Fruit fly (Drosophila melanogaster) whole organism, embryonic: ENCODE results near the gene Sumo.
A peak's percentile ranks its signal among the peaks of the same experiment; 100 is the strongest.

Source experiments
- ATbp ChIP-seq: fragments of 200-800 bp; sonication (Bioruptor generic); optimal IDR thresholded peaks from 2 replicates; lab custom pipeline; 2017; ENCODE audit warnings: missing biosample characterization, mild to moderate bottlenecking, missing genetic modification characterization, missing genetic modification reagents
- Adf1 ChIP-seq: fragments of 200-800 bp; sonication (Bioruptor generic); IDR thresholded peaks from 2 replicates; pipeline ENCODE4 v1.3.6; 2022; ENCODE audit warnings: missing biosample characterization, missing genetic modification characterization
- CG10267 ChIP-seq: fragments of 200-800 bp; sonication (Bioruptor generic); optimal IDR thresholded peaks from 2 replicates; lab custom pipeline; 2018; ENCODE audit warnings: missing biosample characterization, mild to moderate bottlenecking, missing genetic modification characterization, moderate library complexity
- CG10565 ChIP-seq: fragments of 200-800 bp; sonication (Bioruptor generic); optimal IDR thresholded peaks from 3 replicates; lab custom pipeline; 2016; ENCODE audit warnings: missing biosample characterization, mild to moderate bottlenecking, missing genetic modification characterization
- CG11247 ChIP-seq: fragments of 200-800 bp; sonication (Bioruptor generic); IDR thresholded peaks from 2 replicates; pipeline ENCODE4 v1.3.6; 2022; ENCODE audit warnings: missing biosample characterization, missing genetic modification characterization
- CG11696 ChIP-seq: fragments of 200-800 bp; sonication (Bioruptor generic); IDR thresholded peaks from 2 replicates; pipeline ENCODE4 v1.3.6; 2022; ENCODE audit warnings: missing biosample characterization, missing genetic modification characterization
- CG12071 ChIP-seq: fragments of 200-800 bp; sonication (Bioruptor generic); optimal IDR thresholded peaks from 3 replicates; lab custom pipeline; 2018; ENCODE audit warnings: missing biosample characterization, mild to moderate bottlenecking, missing genetic modification characterization
- CG13775 ChIP-seq: fragments of 200-800 bp; sonication (Bioruptor generic); optimal IDR thresholded peaks from 3 replicates; lab custom pipeline; 2017; ENCODE audit warnings: missing biosample characterization, mild to moderate bottlenecking, missing genetic modification characterization
- CG13894 ChIP-seq: fragments of 200-800 bp; sonication (Bioruptor generic); optimal IDR thresholded peaks from 3 replicates; lab custom pipeline; 2018; ENCODE audit warnings: missing biosample characterization, mild to moderate bottlenecking, missing genetic modification characterization, moderate library complexity
- CG17186 ChIP-seq: fragments of 200-800 bp; sonication (Bioruptor generic); optimal IDR thresholded peaks from 3 replicates; lab custom pipeline; 2017; ENCODE audit warnings: missing biosample characterization, missing genetic modification reagents, missing genetic modification characterization
- CG1792 ChIP-seq: fragments of 200-800 bp; sonication (Bioruptor generic); optimal IDR thresholded peaks from 2 replicates; lab custom pipeline; 2016; ENCODE audit warnings: missing biosample characterization, missing genetic modification characterization
- CG18599 ChIP-seq: fragments of 200-800 bp; sonication (Bioruptor generic); optimal IDR thresholded peaks from 3 replicates; lab custom pipeline; 2017; ENCODE audit warnings: missing biosample characterization, missing genetic modification characterization, mild to moderate bottlenecking, moderate library complexity, missing genetic modification reagents
- CG30403 ChIP-seq: fragments of 200-800 bp; sonication (Bioruptor generic); optimal IDR thresholded peaks from 3 replicates; lab custom pipeline; 2016; ENCODE audit warnings: missing biosample characterization, missing genetic modification characterization
- CG3726 ChIP-seq: fragments of 200-800 bp; sonication (Bioruptor generic); IDR thresholded peaks from 3 replicates; pipeline ENCODE4, ENCODE4 v1.3.6; 2022; ENCODE audit warnings: missing biosample characterization, missing genetic modification characterization
- CG3995 ChIP-seq: fragments of 200-800 bp; sonication (Bioruptor generic); optimal IDR thresholded peaks from 3 replicates; lab custom pipeline; 2016; ENCODE audit warnings: missing biosample characterization, missing genetic modification characterization
- CG5245 ChIP-seq: fragments of 200-800 bp; sonication (Bioruptor generic); optimal IDR thresholded peaks from 3 replicates; lab custom pipeline; 2016; ENCODE audit warnings: missing biosample characterization, missing genetic modification characterization
- CG6683 ChIP-seq: fragments of 200-800 bp; sonication (Bioruptor generic); optimal IDR thresholded peaks from 2 replicates; lab custom pipeline; 2017; ENCODE audit warnings: missing biosample characterization, mild to moderate bottlenecking, missing genetic modification characterization, missing genetic modification reagents
- CG6854 ChIP-seq: fragments of 200-800 bp; sonication (Bioruptor generic); optimal IDR thresholded peaks from 3 replicates; lab custom pipeline; 2017; ENCODE audit warnings: missing biosample characterization, mild to moderate bottlenecking, missing genetic modification characterization
- CG7745 ChIP-seq: fragments of 200-800 bp; sonication (Bioruptor generic); optimal IDR thresholded peaks from 2 replicates; lab custom pipeline; 2018; ENCODE audit warnings: missing biosample characterization, mild to moderate bottlenecking, missing genetic modification characterization, moderate library complexity
- CG8478 ChIP-seq: fragments of >200 bp; optimal IDR thresholded peaks from 2 replicates; lab custom pipeline; 2018
- CG8944 ChIP-seq: fragments of 200-800 bp; sonication (Bioruptor generic); optimal IDR thresholded peaks from 3 replicates; lab custom pipeline; 2016; ENCODE audit warnings: missing biosample characterization, missing genetic modification characterization
- CG9609 ChIP-seq: fragments of 200-800 bp; sonication (Bioruptor generic); optimal IDR thresholded peaks from 3 replicates; lab custom pipeline; 2016; ENCODE audit warnings: missing biosample characterization, missing genetic modification characterization
- CG9932 ChIP-seq: fragments of 200-800 bp; sonication (Bioruptor generic); IDR thresholded peaks from 2 replicates; pipeline ENCODE4 v1.3.6; 2022; ENCODE audit warnings: missing biosample characterization, missing genetic modification characterization
- CkIIα-i1 ChIP-seq: fragments of 200-800 bp; sonication (Bioruptor generic); IDR thresholded peaks from 2 replicates; pipeline ENCODE4 v1.3.6; 2022; ENCODE audit warnings: missing biosample characterization, missing genetic modification characterization
- D19A ChIP-seq: fragments of 200-800 bp; optimal IDR thresholded peaks from 3 replicates; lab custom pipeline; 2019; ENCODE audit warnings: missing biosample characterization, mild to moderate bottlenecking, missing genetic modification characterization, moderate library complexity
- H15 ChIP-seq: fragments of 200-800 bp; sonication (Bioruptor generic); IDR thresholded peaks from 3 replicates; pipeline ENCODE4 v1.3.6; 2022; ENCODE audit warnings: missing biosample characterization, missing genetic modification characterization
- MESR4 ChIP-seq: fragments of 200-800 bp; sonication (Bioruptor generic); optimal IDR thresholded peaks from 2 replicates; lab custom pipeline; 2018; ENCODE audit warnings: missing biosample characterization, mild to moderate bottlenecking, missing genetic modification characterization, moderate library complexity
- Optix ChIP-seq: fragments of 200-800 bp; sonication (Bioruptor generic); IDR thresholded peaks from 3 replicates; pipeline ENCODE4 v1.3.6; 2022; ENCODE audit warnings: missing biosample characterization, missing genetic modification characterization
- Ptx1 ChIP-seq: fragments of 200-800 bp; sonication (Bioruptor generic); IDR thresholded peaks from 2 replicates; pipeline ENCODE4 v1.3.6; 2022; ENCODE audit warnings: missing biosample characterization, missing genetic modification characterization
- Six4 ChIP-seq: fragments of 200-800 bp; sonication (Bioruptor generic); optimal IDR thresholded peaks from 2 replicates; lab custom pipeline; 2016; ENCODE audit warnings: missing biosample characterization, missing genetic modification characterization
- Sry-δ ChIP-seq: fragments of 200-800 bp; sonication (Bioruptor generic); optimal IDR thresholded peaks from 2 replicates; lab custom pipeline; 2016; ENCODE audit warnings: missing biosample characterization, missing genetic modification characterization
- Stat92E ChIP-seq, 3 experiments: fragments of >200 bp in 2 of 3; fragments of 200-800 bp in 1 of 3; sonication (Bioruptor generic) in 1 of 3; optimal IDR thresholded peaks; 2 replicates each; lab custom pipeline; 2017 to 2019; ENCODE audit warnings: missing biosample characterization in 3 of 3, missing genetic modification characterization in 3 of 3, mild to moderate bottlenecking in 1 of 3, moderate library complexity in 1 of 3
- bbx ChIP-seq: fragments of 200-800 bp; sonication (Bioruptor generic); IDR thresholded peaks from 2 replicates; pipeline ENCODE4 v1.3.6; 2022; ENCODE audit warnings: missing biosample characterization, missing genetic modification characterization; ENCODE audit not compliant: partially characterized antibody
- bigmax ChIP-seq: fragments of 200-800 bp; sonication (Bioruptor generic); optimal IDR thresholded peaks from 2 replicates; lab custom pipeline; 2018; ENCODE audit warnings: missing biosample characterization, mild to moderate bottlenecking, missing genetic modification characterization
- bsh ChIP-seq, 2 experiments: fragments of 200-800 bp; sonication (Bioruptor generic); optimal IDR thresholded peaks; 2 replicates each; lab custom pipeline; 2017 to 2018; ENCODE audit warnings: mild to moderate bottlenecking in 2 of 2, missing biosample characterization in 2 of 2, missing genetic modification characterization in 2 of 2, moderate library complexity in 1 of 2
- cas ChIP-seq: fragments of 200-800 bp; sonication (Bioruptor generic); IDR thresholded peaks from 2 replicates; pipeline ENCODE4 v1.3.6; 2022; ENCODE audit warnings: missing biosample characterization, missing genetic modification characterization
- cg ChIP-seq: fragments of 200-800 bp; sonication (Bioruptor generic); optimal IDR thresholded peaks from 3 replicates; lab custom pipeline; 2019; ENCODE audit warnings: missing biosample characterization, mild to moderate bottlenecking, missing genetic modification characterization, moderate library complexity
- crc ChIP-seq: fragments of 200-800 bp; sonication (Bioruptor generic); optimal IDR thresholded peaks from 2 replicates; lab custom pipeline; 2016; ENCODE audit warnings: missing biosample characterization, missing genetic modification characterization
- cwo ChIP-seq: fragments of 200-800 bp; sonication (Bioruptor generic); optimal IDR thresholded peaks from 3 replicates; lab custom pipeline; 2017; ENCODE audit warnings: missing biosample characterization, missing genetic modification characterization, mild to moderate bottlenecking, moderate library complexity, missing genetic modification reagents
- dpn ChIP-seq, 2 experiments: fragments of 200-800 bp; sonication (Bioruptor generic); optimal IDR thresholded peaks; 3 replicates each; lab custom pipeline; 2016; ENCODE audit warnings: missing biosample characterization in 2 of 2, missing genetic modification characterization in 2 of 2
- fd64A ChIP-seq: fragments of 200-800 bp; sonication (Bioruptor generic); optimal IDR thresholded peaks from 3 replicates; lab custom pipeline; 2018; ENCODE audit warnings: missing biosample characterization, mild to moderate bottlenecking, missing genetic modification characterization
- gce ChIP-seq: fragments of 200-800 bp; sonication (Bioruptor generic); IDR thresholded peaks from 3 replicates; pipeline ENCODE4 v1.3.6; 2022; ENCODE audit warnings: missing biosample characterization, missing genetic modification characterization
- lola ChIP-seq, 3 experiments: fragments of >200 bp in 2 of 3; fragments of 200-800 bp in 1 of 3; sonication (Bioruptor generic) in 1 of 3; optimal IDR thresholded peaks; 2 replicates each; lab custom pipeline; 2017 to 2019; ENCODE audit warnings: missing biosample characterization in 3 of 3, missing genetic modification characterization in 3 of 3, mild to moderate bottlenecking in 1 of 3, moderate library complexity in 1 of 3
- pros ChIP-seq: fragments of 200-800 bp; sonication (Bioruptor generic); optimal IDR thresholded peaks from 3 replicates; lab custom pipeline; 2019; ENCODE audit warnings: missing biosample characterization, mild to moderate bottlenecking, missing genetic modification characterization, moderate library complexity
- ro ChIP-seq: fragments of 200-800 bp; sonication (Bioruptor generic); IDR thresholded peaks from 2 replicates; pipeline ENCODE4 v1.3.6; 2022; ENCODE audit warnings: missing biosample characterization, missing genetic modification characterization
- sc ChIP-seq, 3 experiments: fragments of >200 bp in 2 of 3; fragments of 200-800 bp in 1 of 3; sonication (Bioruptor generic) in 1 of 3; optimal IDR thresholded peaks; 2 replicates in 2 of 3; 3 replicates in 1 of 3; lab custom pipeline; 2017; ENCODE audit warnings: mild to moderate bottlenecking in 1 of 3, missing biosample characterization in 1 of 3, missing genetic modification characterization in 1 of 3, missing genetic modification reagents in 1 of 3
- sens-2 ChIP-seq: fragments of 200-800 bp; sonication (Bioruptor generic); IDR thresholded peaks from 2 replicates; pipeline ENCODE4 v1.3.6; 2022; ENCODE audit warnings: missing biosample characterization, missing genetic modification characterization
- sr ChIP-seq: fragments of 200-800 bp; sonication (Bioruptor generic); IDR thresholded peaks from 3 replicates; pipeline ENCODE4 v1.3.6; 2022; ENCODE audit warnings: missing biosample characterization, missing genetic modification characterization
- tio ChIP-seq: fragments of 200-800 bp; sonication (Bioruptor generic); optimal IDR thresholded peaks from 2 replicates; lab custom pipeline; 2017; ENCODE audit warnings: missing biosample characterization, missing genetic modification characterization, inconsistent platforms
- zen2 ChIP-seq: fragments of 200-800 bp; sonication (Bioruptor generic); IDR thresholded peaks from 3 replicates; pipeline ENCODE4 v1.3.6; 2022; ENCODE audit warnings: missing biosample characterization, missing genetic modification characterization; ENCODE audit not compliant: partially characterized antibody

The Sumo gene

DNA sequence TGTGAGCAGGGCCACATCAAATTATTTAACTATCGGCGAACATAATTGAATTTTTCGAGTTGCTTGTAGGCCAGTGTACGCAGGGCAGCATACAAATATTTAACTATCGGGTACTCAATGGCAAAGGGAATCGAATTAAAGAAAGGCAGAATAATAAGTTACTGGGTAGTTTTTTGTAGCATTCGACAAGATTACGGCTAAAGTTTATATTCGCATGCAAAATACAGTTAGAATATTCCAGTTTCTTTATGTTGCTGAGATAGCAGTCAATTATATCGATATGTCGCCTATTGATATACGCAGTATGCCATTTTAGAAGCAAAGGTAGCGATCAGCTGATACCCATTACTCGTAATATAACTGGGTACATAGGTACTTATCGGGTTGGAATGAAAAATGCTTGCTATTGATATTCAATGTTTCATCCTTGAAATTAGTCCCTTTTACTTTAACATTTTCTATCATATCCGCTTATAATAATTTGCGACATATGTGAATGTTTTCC is 621 bp upstream of the Sumo start (continued):
- TF ChIP-seq bigmax (GFP tag; lab: Kevin White, UChicago) (peak; percentile 9), CG13775 (peak; percentile 54), CG13894 (tag; lab: Kevin White, UChicago) (no peak), CG3726 (GFP tag; lab: Robert Waterston, UW) (no peak), CG8478 (lab: Kevin White, UChicago) (no peak), pros (no peak), CG3995 (GFP tag; lab: Kevin White, UChicago) (no peak), CG10267 (tag; lab: Kevin White, UChicago) (peak; percentile 26), tio (GFP tag; lab: Kevin White, UChicago) (no peak), MESR4 (GFP tag; lab: Kevin White, UChicago) (peak; percentile 93), gce (GFP tag; lab: Robert Waterston, UW) (no peak), crc (GFP tag; lab: Kevin White, UChicago) (peak; percentile 28), bsh (GFP tag; optimal IDR thresholded peaks at IDR 0.05; lab: Kevin White, UChicago) (peak in 1 of 2 experiments; percentile 68), CG6854 (GFP tag; lab: Kevin White, UChicago) (peak; percentile 60), ATbp (GFP tag; lab: Kevin White, UChicago) (peak; percentile 10), Stat92E (GFP tag; optimal IDR thresholded peaks at IDR 0.05; lab: Kevin White, UChicago) (no peak), CG9932 (GFP tag; lab: Robert Waterston, UW) (peak; percentile 59), Optix (GFP tag; lab: Robert Waterston, UW) (no peak), lola (GFP tag; optimal IDR thresholded peaks at IDR 0.05; lab: Kevin White, UChicago) (peak in 1 of 3 experiments; percentile 41), CG8944 (GFP tag; lab: Kevin White, UChicago) (peak; percentile 42), CG17186 (no peak), CG5245 (GFP tag; lab: Kevin White, UChicago) (peak; percentile 26), CkIIα-i1 (GFP tag; lab: Robert Waterston, UW) (no peak), fd64A (GFP tag; lab: Kevin White, UChicago) (no peak), Adf1 (GFP tag; lab: Robert Waterston, UW) (no peak), CG10565 (GFP tag; lab: Kevin White, UChicago) (no peak), CG9609 (GFP tag; lab: Kevin White, UChicago) (no peak), ro (no peak), sens-2 (GFP tag; lab: Robert Waterston, UW) (no peak), cas (GFP tag; lab: Robert Waterston, UW) (no peak), sc (optimal IDR thresholded peaks at IDR 0.05; lab: Kevin White, UChicago) (no peak), sc (GFP tag; optimal IDR thresholded peaks at IDR 0.05; lab: Kevin White, UChicago) (no peak), CG18599 (no peak), zen2 (GFP tag; lab: Robert Waterston, UW) (peak; percentile 88), dpn (GFP tag; optimal IDR thresholded peaks at IDR 0.05; lab: Kevin White, UChicago) (peak; percentile 48 to 64), bbx (GFP tag; lab: Robert Waterston, UW) (peak; percentile 81; the same call in 1 of the 2 replicates), D19A (tag; lab: Kevin White, UChicago) (peak; percentile 32), cwo (no peak), cg (no peak), Sry-δ (GFP tag; lab: Kevin White, UChicago) (peak; percentile 68), CG6683 (GFP tag; lab: Kevin White, UChicago) (no peak), CG11247 (no peak), CG7745 (no peak), sr (GFP tag; lab: Robert Waterston, UW) (no peak), H15 (no peak), Six4 (GFP tag; lab: Kevin White, UChicago) (peak; percentile 20), CG30403 (GFP tag; lab: Kevin White, UChicago) (peak; percentile 65), CG12071 (GFP tag; lab: Kevin White, UChicago) (peak; percentile 44), CG11696 (GFP tag; lab: Robert Waterston, UW) (no peak), CG1792 (peak; percentile 35), Ptx1 (GFP tag; lab: Robert Waterston, UW) (0 out of 2 replicates have a peak, but pooled peaks have one; percentile 15)
